Worm (Caenorhabditis elegans): ENCODE data around the gene nas-22.

Gene nas-22

ce11 chrV:11474399-11474798, at the start of gene nas-22:
nas-22 (plus strand) TSS chrV:11474699.
- no peak for TF ChIP-seq rec-8 (tag; optimal IDR thresholded peaks at IDR 0.05)
- TF ChIP-seq rcor-1 (GFP tag; IDR thresholded peaks at IDR 0.05) = no peak
- TF ChIP-seq die-1 (tag; optimal IDR thresholded peaks at IDR 0.05) = no peak
- no peak for TF ChIP-seq Y79H2A.3 (GFP tag; conservative IDR thresholded peaks at IDR 0.05)
- no peak for TF ChIP-seq D2030.7 (GFP tag; IDR thresholded peaks at IDR 0.05)
- no peak for TF ChIP-seq attf-5 (GFP tag; optimal IDR thresholded peaks at IDR 0.05)
- TF ChIP-seq let-526 (GFP tag; IDR thresholded peaks at IDR 0.05) = no peak
- TF ChIP-seq bed-1 (GFP tag; IDR thresholded peaks at IDR 0.05) = no peak
- TF ChIP-seq rpc-1 (optimal IDR thresholded peaks at IDR 0.05) = no peak
- no peak for TF ChIP-seq rpc-1 (tag; optimal IDR thresholded peaks at IDR 0.05)
- no peak for TF ChIP-seq ceh-58 (GFP tag; IDR thresholded peaks at IDR 0.05)
- TF ChIP-seq unc-62 (GFP tag; optimal IDR thresholded peaks at IDR 0.05) = no peak
- TF ChIP-seq hmg-20 (GFP tag; IDR thresholded peaks at IDR 0.05) = no peak
- no peak for TF ChIP-seq sdz-38 (tag; optimal IDR thresholded peaks at IDR 0.05)
- TF ChIP-seq F49E8.2 (tag; optimal IDR thresholded peaks at IDR 0.05; ENCODE audit: insufficient read depth) = no peak
- TF ChIP-seq zfh-2 (GFP tag; conservative IDR thresholded peaks at IDR 0.05) = no peak
- TF ChIP-seq dpl-1 (GFP tag; optimal IDR thresholded peaks at IDR 0.05) = no peak
- TF ChIP-seq xnd-1 (tag; optimal IDR thresholded peaks at IDR 0.05) = no peak
- no peak for TF ChIP-seq K12H6.12 (tag; optimal IDR thresholded peaks at IDR 0.05)
- TF ChIP-seq lin-35 (GFP tag; optimal IDR thresholded peaks at IDR 0.05) = no peak

DNA sequence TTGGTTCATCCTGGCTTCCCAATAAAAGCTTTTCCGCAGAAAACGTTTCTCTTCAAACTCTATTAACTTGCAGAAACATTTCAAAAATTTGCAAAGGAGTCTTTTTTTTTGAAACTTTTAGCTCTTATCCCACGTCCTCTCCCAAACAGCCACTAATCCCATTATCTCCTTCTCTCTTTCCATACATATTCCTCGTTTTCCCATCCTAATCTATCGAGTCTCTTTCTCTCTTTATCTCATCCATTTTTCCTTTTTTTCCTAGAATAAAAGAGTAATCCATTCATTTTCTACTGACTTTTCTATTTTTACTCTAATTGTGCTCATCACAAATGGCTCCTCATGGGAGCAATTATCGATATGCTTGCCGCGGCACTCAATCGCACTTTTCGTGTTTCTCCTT, 45.8 kb upstream of the nas-22 start:
- TF ChIP-seq akir-1 (GFP tag; optimal IDR thresholded peaks at IDR 0.05) (no peak), C17E4.6 (GFP tag; IDR thresholded peaks at IDR 0.05) (no peak), ztf-28 (GFP tag; IDR thresholded peaks at IDR 0.05) (no peak), rcor-1 (GFP tag; IDR thresholded peaks at IDR 0.05) (no peak), F55B11.4 (tag; optimal IDR thresholded peaks at IDR 0.05; ENCODE audit: borderline replicate concordance, insufficient read depth) (no peak), F22D6.2 (tag; optimal IDR thresholded peaks at IDR 0.05) (no peak), F37B4.10 (GFP tag; IDR thresholded peaks at IDR 0.05) (no peak), pbrm-1 (GFP tag; IDR thresholded peaks at IDR 0.05) (no peak)

ce11 chrV:11430823-11431222, 43.7 kb upstream of the nas-22 start:
- no peak for TF ChIP-seq rcor-1 (GFP tag; IDR thresholded peaks at IDR 0.05)
- no peak for TF ChIP-seq nhr-90 (tag; optimal IDR thresholded peaks at IDR 0.05)
- TF ChIP-seq F10E7.11 (tag; optimal IDR thresholded peaks at IDR 0.05) = no peak
- TF ChIP-seq egl-44 (GFP tag; IDR thresholded peaks at IDR 0.05) = no peak
- no peak for TF ChIP-seq sptf-2 (GFP tag; optimal IDR thresholded peaks at IDR 0.05)
- TF ChIP-seq let-526 (GFP tag; IDR thresholded peaks at IDR 0.05) = no peak
- no peak for TF ChIP-seq him-1 (tag; optimal IDR thresholded peaks at IDR 0.05)
- no peak for TF ChIP-seq tbp1 (GFP tag; optimal IDR thresholded peaks at IDR 0.05)
- TF ChIP-seq nhr-27 (tag; optimal IDR thresholded peaks at IDR 0.05) = no peak
- TF ChIP-seq lsy-27 (tag; optimal IDR thresholded peaks at IDR 0.05; ENCODE audit: borderline replicate concordance, insufficient read depth) = no peak
- no peak for TF ChIP-seq F23B12.7 (tag; optimal IDR thresholded peaks at IDR 0.05; ENCODE audit: insufficient read depth)
- no peak for TF ChIP-seq zim-3 (tag; optimal IDR thresholded peaks at IDR 0.05)
- no peak for TF ChIP-seq rpc-1 (optimal IDR thresholded peaks at IDR 0.05)
- no peak for TF ChIP-seq rpc-1 (tag; optimal IDR thresholded peaks at IDR 0.05)
- TF ChIP-seq xnd-1 (tag; optimal IDR thresholded peaks at IDR 0.05) = no peak
- no peak for TF ChIP-seq lin-35 (GFP tag; optimal IDR thresholded peaks at IDR 0.05)
- TF ChIP-seq C17E4.6 (GFP tag; IDR thresholded peaks at IDR 0.05) = no peak
- TF ChIP-seq hmg-20 (GFP tag; IDR thresholded peaks at IDR 0.05) = no peak
